Fruit fly (Drosophila melanogaster) whole organism: ENCODE measurements around the gene Mon1.

Experiments used
- CG8478 ChIP-seq: fragments of >200 bp; optimal IDR thresholded peaks from 2 replicates; lab custom pipeline; 2018; ENCODE audit warnings: inconsistent platforms
- Dll ChIP-seq: fragments of >200 bp; optimal IDR thresholded peaks from 2 replicates; lab custom pipeline; 2017
- EcR ChIP-seq, 2 experiments: fragments of >200 bp; optimal IDR thresholded peaks; 2 replicates each; lab custom pipeline; 2017; ENCODE audit warnings: missing biosample characterization in 2 of 2, missing genetic modification characterization in 2 of 2, missing genetic modification reagents in 2 of 2
- pan ChIP-seq: fragments of >200 bp; optimal IDR thresholded peaks from 2 replicates; lab custom pipeline; 2017
- psq ChIP-seq: fragments of >200 bp; optimal IDR thresholded peaks from 2 replicates; lab custom pipeline; 2017
- usp ChIP-seq: fragments of >200 bp; optimal IDR thresholded peaks from 2 replicates; lab custom pipeline; 2017; ENCODE audit warnings: missing biosample characterization, missing genetic modification characterization, mixed read lengths

Mon1 gene

dm6 chr2L:4838494-4839320 is 11.7 kb upstream of the Mon1 start:
- TF ChIP-seq CG8478 (lab: Kevin White, UChicago) = no peak
- no peak for TF ChIP-seq psq

dm6 chr2L:4846629-4847125 is 3.8 kb upstream of the Mon1 start:
- TF ChIP-seq psq (no peak), Dll (no peak), CG8478 (lab: Kevin White, UChicago) (no peak), EcR (GFP tag; optimal IDR thresholded peaks at IDR 0.05; lab: Kevin White, UChicago) (no peak), usp (GFP tag; lab: Kevin White, UChicago) (no peak), pan (lab: Kevin White, UChicago) (no peak)

- TF ChIP-seq CG8478 (lab: Kevin White, UChicago) (no peak), usp (GFP tag; lab: Kevin White, UChicago) (no peak), Dll (no peak), pan (lab: Kevin White, UChicago) (no peak), psq (no peak), EcR (GFP tag; optimal IDR thresholded peaks at IDR 0.05; lab: Kevin White, UChicago) (no peak)
Observed at dm6 chr2L:4847191-4847853, 3.1 kb upstream of the Mon1 start, which contains the start of the genes mxt and CG11927. Gene mxt, minus strand, starts transcription at chr2L:4847295. Gene CG11927, plus strand, starts transcription at chr2L:4847766.

dm6 chr2L:4852605-4853102 is 2.2 kb downstream of the Mon1 start, which contains the start of gene smog:
Gene smog, plus strand, starts transcription at chr2L:4852864.
- no peak for TF ChIP-seq psq
- TF ChIP-seq EcR (GFP tag; optimal IDR thresholded peaks at IDR 0.05; lab: Kevin White, UChicago) = no peak

- TF ChIP-seq usp (GFP tag; lab: Kevin White, UChicago) (no peak), pan (lab: Kevin White, UChicago) (no peak), psq (no peak), Dll (no peak), CG8478 (lab: Kevin White, UChicago) (no peak), EcR (GFP tag; optimal IDR thresholded peaks at IDR 0.05; lab: Kevin White, UChicago) (no peak)
Observed at dm6 chr2L:4854822-4855221, 4.4 kb downstream of the Mon1 start.

dm6 chr2L:4856118-4856517 is 5.7 kb downstream of the Mon1 start:
- TF ChIP-seq EcR (GFP tag; optimal IDR thresholded peaks at IDR 0.05; lab: Kevin White, UChicago) (no peak), usp (GFP tag; lab: Kevin White, UChicago) (no peak), psq (no peak), CG8478 (lab: Kevin White, UChicago) (no peak), Dll (no peak), pan (lab: Kevin White, UChicago) (no peak)

- no peak for TF ChIP-seq CG8478 (lab: Kevin White, UChicago)
- no peak for TF ChIP-seq Dll
- no peak for TF ChIP-seq pan (lab: Kevin White, UChicago)
- no peak for TF ChIP-seq EcR (GFP tag; optimal IDR thresholded peaks at IDR 0.05; lab: Kevin White, UChicago)
- no peak for TF ChIP-seq psq
- TF ChIP-seq usp (GFP tag; lab: Kevin White, UChicago) = no peak
Observed at dm6 chr2L:4861503-4861902, 11.1 kb downstream of the Mon1 start.

- no peak for TF ChIP-seq EcR (GFP tag; optimal IDR thresholded peaks at IDR 0.05; lab: Kevin White, UChicago)
- no peak for TF ChIP-seq pan (lab: Kevin White, UChicago)
- no peak for TF ChIP-seq usp (GFP tag; lab: Kevin White, UChicago)
- TF ChIP-seq CG8478 (lab: Kevin White, UChicago) = no peak
- no peak for TF ChIP-seq psq
- no peak for TF ChIP-seq Dll
Observed at dm6 chr2L:4865400-4865799, 15.0 kb downstream of the Mon1 start.

dm6 chr2L:4868383-4868782 is 17.9 kb downstream of the Mon1 start:
- no peak for TF ChIP-seq pan (lab: Kevin White, UChicago)
- TF ChIP-seq CG8478 (lab: Kevin White, UChicago) = no peak
- TF ChIP-seq Dll = no peak
- TF ChIP-seq usp (GFP tag; lab: Kevin White, UChicago) = no peak
- TF ChIP-seq psq = no peak
- no peak for TF ChIP-seq EcR (GFP tag; optimal IDR thresholded peaks at IDR 0.05; lab: Kevin White, UChicago)

dm6 chr2L:4882131-4883022 is 31.9 kb downstream of the Mon1 start:
- TF ChIP-seq pan (lab: Kevin White, UChicago) (no peak), CG8478 (lab: Kevin White, UChicago) (no peak), Dll (no peak), EcR (GFP tag; optimal IDR thresholded peaks at IDR 0.05; lab: Kevin White, UChicago) (no peak), psq (no peak), usp (GFP tag; lab: Kevin White, UChicago) (no peak)

- TF ChIP-seq CG8478 (lab: Kevin White, UChicago) (no peak), Dll (no peak), EcR (GFP tag; optimal IDR thresholded peaks at IDR 0.05; lab: Kevin White, UChicago) (no peak), pan (lab: Kevin White, UChicago) (no peak), psq (no peak), usp (GFP tag; lab: Kevin White, UChicago) (no peak)
Observed at dm6 chr2L:4883023-4883392, 32.6 kb downstream of the Mon1 start, which contains the start of the genes Cf2 and CG3008. Gene Cf2, minus strand, starts transcription at chr2L:4883107. Gene CG3008, plus strand, starts transcription at chr2L:4883298.
